Worm (Caenorhabditis elegans): ENCODE measurements around the gene klo-1.
A peak's percentile ranks its signal among the peaks of the same experiment; 100 is the strongest.

The klo-1 gene

ce11 chrIV:7747838-7748237, at the start of gene klo-1:
TSS of gene klo-1 (minus strand) at chrIV:7748225.
- TF ChIP-seq med-1 (GFP tag; optimal IDR thresholded peaks at IDR 0.05; ENCODE audit: insufficient read depth) = no peak
- no peak for TF ChIP-seq klf-2 (GFP tag; conservative IDR thresholded peaks at IDR 0.05)
- TF ChIP-seq flt-1 (GFP tag; IDR thresholded peaks at IDR 0.05) = no peak
- TF ChIP-seq cog-1 (tag; optimal IDR thresholded peaks at IDR 0.05) = no peak
- no peak for TF ChIP-seq ref-1 (GFP tag; conservative IDR thresholded peaks at IDR 0.05)
- TF ChIP-seq tab-1 (GFP tag; IDR thresholded peaks at IDR 0.05) = no peak
- TF ChIP-seq ztf-29 (GFP tag; IDR thresholded peaks at IDR 0.05) = no peak
- no peak for TF ChIP-seq T22C8.4 (GFP tag; IDR thresholded peaks at IDR 0.05)
- no peak for TF ChIP-seq ztf-23 (GFP tag; IDR thresholded peaks at IDR 0.05)

- TF ChIP-seq flt-1 (GFP tag; IDR thresholded peaks at IDR 0.05) = no peak
- no peak for TF ChIP-seq med-1 (GFP tag; optimal IDR thresholded peaks at IDR 0.05; ENCODE audit: insufficient read depth)
- no peak for TF ChIP-seq cog-1 (tag; optimal IDR thresholded peaks at IDR 0.05)
- no peak for TF ChIP-seq ztf-29 (GFP tag; IDR thresholded peaks at IDR 0.05)
- TF ChIP-seq tab-1 (GFP tag; IDR thresholded peaks at IDR 0.05) = no peak
- no peak for TF ChIP-seq ref-1 (GFP tag; conservative IDR thresholded peaks at IDR 0.05)
Observed at ce11 chrIV:7796432-7797113, 48.5 kb upstream of the klo-1 start, which contains the start of gene sgo-1. TSS of gene sgo-1 (minus strand) at chrIV:7796482.

ce11 chrIV:7794709-7795108, 46.7 kb upstream of the klo-1 start, which contains the start of gene ntp-1:
TSS of gene ntp-1 (minus strand) at chrIV:7794809.
- TF ChIP-seq ztf-29 (GFP tag; IDR thresholded peaks at IDR 0.05) (no peak), klf-2 (GFP tag; conservative IDR thresholded peaks at IDR 0.05) (no peak), med-1 (GFP tag; optimal IDR thresholded peaks at IDR 0.05; ENCODE audit: insufficient read depth) (no peak), cog-1 (tag; optimal IDR thresholded peaks at IDR 0.05) (no peak)

ce11 chrIV:7791821-7792446, 43.9 kb upstream of the klo-1 start, which contains the start of gene C33H5.13:
TSS of gene C33H5.13 (minus strand) at chrIV:7792263.
- TF ChIP-seq T22C8.4 (GFP tag; IDR thresholded peaks at IDR 0.05) = no peak
- TF ChIP-seq klf-2 (GFP tag; conservative IDR thresholded peaks at IDR 0.05) = no peak
- no peak for TF ChIP-seq tab-1 (GFP tag; IDR thresholded peaks at IDR 0.05)
- TF ChIP-seq ref-1 (GFP tag; conservative IDR thresholded peaks at IDR 0.05) = no peak
- TF ChIP-seq cog-1 (tag; optimal IDR thresholded peaks at IDR 0.05) = no peak
- no peak for TF ChIP-seq ztf-23 (GFP tag; IDR thresholded peaks at IDR 0.05)
- TF ChIP-seq med-1 (GFP tag; optimal IDR thresholded peaks at IDR 0.05; ENCODE audit: insufficient read depth) = no peak
- no peak for TF ChIP-seq ztf-29 (GFP tag; IDR thresholded peaks at IDR 0.05)
- TF ChIP-seq flt-1 (GFP tag; IDR thresholded peaks at IDR 0.05) = no peak

ce11 chrIV:7790801-7791588, 43.0 kb upstream of the klo-1 start, which contains the start of gene rsp-6:
TSS of gene rsp-6 (minus strand) at chrIV:7791229.
- TF ChIP-seq cog-1 (tag; optimal IDR thresholded peaks at IDR 0.05) (peak; percentile 73), med-1 (GFP tag; optimal IDR thresholded peaks at IDR 0.05; ENCODE audit: insufficient read depth) (no peak), ztf-29 (GFP tag; IDR thresholded peaks at IDR 0.05) (no peak), flt-1 (GFP tag; IDR thresholded peaks at IDR 0.05) (peak; percentile 67; the same call in 1 of the 2 replicates), ztf-23 (GFP tag; IDR thresholded peaks at IDR 0.05) (no peak)

- TF ChIP-seq ztf-29 (GFP tag; IDR thresholded peaks at IDR 0.05) (no peak), tab-1 (GFP tag; IDR thresholded peaks at IDR 0.05) (no peak), T22C8.4 (GFP tag; IDR thresholded peaks at IDR 0.05) (no peak), med-1 (GFP tag; optimal IDR thresholded peaks at IDR 0.05; ENCODE audit: insufficient read depth) (no peak), ref-1 (GFP tag; conservative IDR thresholded peaks at IDR 0.05) (no peak), ztf-23 (GFP tag; IDR thresholded peaks at IDR 0.05) (no peak), klf-2 (GFP tag; conservative IDR thresholded peaks at IDR 0.05) (no peak), cog-1 (tag; optimal IDR thresholded peaks at IDR 0.05) (no peak), flt-1 (GFP tag; IDR thresholded peaks at IDR 0.05) (no peak)
Observed at ce11 chrIV:7790151-7790691, 42.2 kb upstream of the klo-1 start.

ce11 chrIV:7789521-7789949, 41.5 kb upstream of the klo-1 start, which contains the start of gene imp-3:
TSS of gene imp-3 (minus strand) at chrIV:7789613.
- TF ChIP-seq ztf-23 (GFP tag; IDR thresholded peaks at IDR 0.05) = no peak
- no peak for TF ChIP-seq T22C8.4 (GFP tag; IDR thresholded peaks at IDR 0.05)
- no peak for TF ChIP-seq klf-2 (GFP tag; conservative IDR thresholded peaks at IDR 0.05)
- TF ChIP-seq cog-1 (tag; optimal IDR thresholded peaks at IDR 0.05) = no peak
- no peak for TF ChIP-seq ref-1 (GFP tag; conservative IDR thresholded peaks at IDR 0.05)
- no peak for TF ChIP-seq ztf-29 (GFP tag; IDR thresholded peaks at IDR 0.05)
- TF ChIP-seq flt-1 (GFP tag; IDR thresholded peaks at IDR 0.05) = no peak
- TF ChIP-seq tab-1 (GFP tag; IDR thresholded peaks at IDR 0.05) = no peak
- no peak for TF ChIP-seq med-1 (GFP tag; optimal IDR thresholded peaks at IDR 0.05; ENCODE audit: insufficient read depth)

ce11 chrIV:7785506-7786065, 37.6 kb upstream of the klo-1 start, which contains the start of gene tag-322:
TSS of gene tag-322 (minus strand) at chrIV:7785556.
- no peak for TF ChIP-seq klf-2 (GFP tag; conservative IDR thresholded peaks at IDR 0.05)
- peak; percentile 32 for TF ChIP-seq cog-1 (tag; optimal IDR thresholded peaks at IDR 0.05)
